Fruit fly (Drosophila melanogaster) Kc167 (cell line): ENCODE data around the gene nAChRalpha6.

ENCODE experiments used
- insv ChIP-seq: fragments of >200 bp; optimal IDR thresholded peaks from 3 replicates; lab custom pipeline; 2018; ENCODE audit warnings: missing external identifiers
- psq ChIP-seq: fragments of >200 bp; optimal IDR thresholded peaks from 2 replicates; lab custom pipeline; 2017; ENCODE audit warnings: missing external identifiers

dm6 chr2L:9779147-9779546 lies 106.9 kb downstream of the nAChRalpha6 start:
- TF ChIP-seq insv (lab: Kevin White, UChicago) = no peak
- no peak for TF ChIP-seq psq (lab: Kevin White, UChicago)
